Fruit fly (Drosophila melanogaster) whole organism: Measurements from ENCODE around the gene CG31808.

Experiments
- CG8478 ChIP-seq: fragments of >200 bp; optimal IDR thresholded peaks from 2 replicates; lab custom pipeline; 2018; ENCODE audit warnings: inconsistent platforms
- Dll ChIP-seq: fragments of >200 bp; optimal IDR thresholded peaks from 2 replicates; lab custom pipeline; 2017
- EcR ChIP-seq, 2 experiments: fragments of >200 bp; optimal IDR thresholded peaks; 2 replicates each; lab custom pipeline; 2017; ENCODE audit warnings: missing biosample characterization in 2 of 2, missing genetic modification characterization in 2 of 2, missing genetic modification reagents in 2 of 2
- pan ChIP-seq: fragments of >200 bp; optimal IDR thresholded peaks from 2 replicates; lab custom pipeline; 2017
- psq ChIP-seq: fragments of >200 bp; optimal IDR thresholded peaks from 2 replicates; lab custom pipeline; 2017
- usp ChIP-seq: fragments of >200 bp; optimal IDR thresholded peaks from 2 replicates; lab custom pipeline; 2017; ENCODE audit warnings: missing biosample characterization, missing genetic modification characterization, mixed read lengths

CG31808 gene

DNA sequence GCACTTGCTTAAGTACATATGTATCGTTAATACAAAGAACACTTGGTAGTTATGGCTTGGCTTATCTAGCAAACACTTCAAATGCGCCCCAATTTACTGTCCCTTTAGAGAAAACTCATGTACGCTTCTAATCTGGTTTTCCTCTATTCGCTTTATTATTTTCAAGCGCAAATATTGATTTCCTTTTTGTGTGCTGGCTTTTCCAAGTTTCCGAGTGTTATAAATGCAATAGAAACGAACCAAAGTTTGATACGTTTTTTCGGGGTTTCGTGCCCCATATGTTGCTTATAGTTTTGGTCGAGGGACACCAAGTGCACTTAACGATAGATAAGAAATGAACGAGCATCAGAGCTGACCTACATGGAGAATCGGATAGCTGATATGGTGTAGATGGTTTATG, 2.1 kb downstream of the CG31808 start:
- TF ChIP-seq EcR (GFP tag; optimal IDR thresholded peaks at IDR 0.05; lab: Kevin White, UChicago) (no peak), pan (no peak), usp (no peak), psq (no peak), CG8478 (lab: Kevin White, UChicago) (no peak), Dll (lab: Kevin White, UChicago) (no peak)

DNA sequence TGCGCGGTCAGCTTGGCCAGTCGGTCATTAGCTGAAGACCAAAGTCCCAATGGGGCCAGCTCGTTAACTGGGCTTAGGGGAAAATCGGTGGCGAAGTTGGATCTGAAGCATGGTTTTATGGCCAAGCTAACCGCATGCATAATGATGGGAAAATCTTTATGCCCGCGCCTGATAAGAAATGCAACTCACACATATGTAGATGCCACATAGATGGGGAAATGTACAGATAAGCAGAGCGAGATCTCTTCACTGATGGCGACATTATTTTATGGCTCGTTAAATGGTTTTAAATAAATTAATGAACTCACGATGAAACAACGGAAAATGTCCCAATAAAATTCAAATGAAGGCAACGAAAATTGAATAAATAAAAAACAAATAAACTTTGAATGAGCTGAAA, 4.1 kb downstream of the CG31808 start:
- TF ChIP-seq usp (no peak), CG8478 (lab: Kevin White, UChicago) (no peak), EcR (GFP tag; optimal IDR thresholded peaks at IDR 0.05; lab: Kevin White, UChicago) (no peak), psq (no peak), Dll (lab: Kevin White, UChicago) (no peak), pan (no peak)

DNA sequence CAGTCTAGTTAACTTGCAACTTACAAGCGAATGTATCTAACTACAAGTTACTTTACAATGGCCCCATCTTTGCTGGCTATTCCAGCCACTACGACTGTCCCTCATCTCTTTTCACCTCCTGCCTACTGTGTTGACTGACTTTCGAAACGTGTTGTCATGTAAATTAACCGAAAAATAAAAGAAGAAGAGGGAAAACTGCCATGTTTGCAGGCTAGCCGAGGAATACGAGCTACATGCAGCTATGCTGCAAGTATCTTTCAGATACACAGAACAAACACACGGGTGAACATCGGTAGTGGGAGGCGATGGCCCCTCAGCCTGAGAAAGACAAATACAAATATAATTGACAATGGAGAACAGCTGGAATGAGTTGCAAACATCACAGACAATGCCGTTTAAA, 5.3 kb downstream of the CG31808 start:
- no peak for TF ChIP-seq Dll (lab: Kevin White, UChicago)
- no peak for TF ChIP-seq pan
- TF ChIP-seq CG8478 (lab: Kevin White, UChicago), result no peak
- TF ChIP-seq usp, result no peak
- no peak for TF ChIP-seq psq
- TF ChIP-seq EcR (GFP tag; optimal IDR thresholded peaks at IDR 0.05; lab: Kevin White, UChicago), result no peak

DNA sequence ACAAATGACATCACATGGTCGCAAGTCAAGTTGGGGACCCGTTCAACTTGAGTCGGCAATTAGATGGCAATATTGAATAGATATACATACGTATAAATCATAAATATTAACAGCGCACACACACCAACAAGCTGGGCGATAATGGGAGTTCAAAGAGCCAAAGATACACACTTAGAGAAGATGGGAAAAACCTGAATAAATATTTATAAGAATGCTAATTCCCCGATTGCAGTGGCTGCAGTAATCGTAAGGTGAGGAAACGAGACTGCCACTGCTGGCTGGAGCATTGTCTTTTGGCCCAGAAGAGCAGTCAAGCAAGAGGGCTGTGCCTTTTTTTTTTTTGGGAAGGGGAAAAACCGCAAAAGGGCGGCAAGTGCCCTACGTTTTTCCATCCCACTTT, 5.8 kb downstream of the CG31808 start:
- TF ChIP-seq usp (no peak), pan (no peak), psq (no peak), EcR (GFP tag; optimal IDR thresholded peaks at IDR 0.05; lab: Kevin White, UChicago) (no peak), Dll (lab: Kevin White, UChicago) (no peak), CG8478 (lab: Kevin White, UChicago) (no peak)

DNA sequence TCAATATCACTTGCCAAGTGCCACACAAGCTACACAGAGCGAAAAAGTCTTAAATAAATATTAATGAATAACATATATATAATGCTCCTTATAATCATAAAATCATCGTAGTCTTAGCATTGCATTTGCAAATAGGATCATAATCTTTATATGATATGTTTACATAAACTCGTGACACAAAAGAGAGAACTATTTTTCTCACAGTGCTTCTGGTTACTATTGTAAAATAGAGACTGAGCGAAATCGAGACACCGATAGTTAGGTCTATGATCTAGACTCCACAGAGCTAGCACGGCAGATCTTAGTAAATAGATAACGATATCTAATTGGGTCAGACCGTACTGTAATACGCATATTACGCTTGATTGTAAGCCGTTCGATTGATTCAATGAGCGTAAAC, 6.3 kb downstream of the CG31808 start:
- TF ChIP-seq CG8478 (lab: Kevin White, UChicago) (no peak), usp (no peak), EcR (GFP tag; optimal IDR thresholded peaks at IDR 0.05; lab: Kevin White, UChicago) (no peak), Dll (lab: Kevin White, UChicago) (no peak), pan (no peak), psq (no peak)

DNA sequence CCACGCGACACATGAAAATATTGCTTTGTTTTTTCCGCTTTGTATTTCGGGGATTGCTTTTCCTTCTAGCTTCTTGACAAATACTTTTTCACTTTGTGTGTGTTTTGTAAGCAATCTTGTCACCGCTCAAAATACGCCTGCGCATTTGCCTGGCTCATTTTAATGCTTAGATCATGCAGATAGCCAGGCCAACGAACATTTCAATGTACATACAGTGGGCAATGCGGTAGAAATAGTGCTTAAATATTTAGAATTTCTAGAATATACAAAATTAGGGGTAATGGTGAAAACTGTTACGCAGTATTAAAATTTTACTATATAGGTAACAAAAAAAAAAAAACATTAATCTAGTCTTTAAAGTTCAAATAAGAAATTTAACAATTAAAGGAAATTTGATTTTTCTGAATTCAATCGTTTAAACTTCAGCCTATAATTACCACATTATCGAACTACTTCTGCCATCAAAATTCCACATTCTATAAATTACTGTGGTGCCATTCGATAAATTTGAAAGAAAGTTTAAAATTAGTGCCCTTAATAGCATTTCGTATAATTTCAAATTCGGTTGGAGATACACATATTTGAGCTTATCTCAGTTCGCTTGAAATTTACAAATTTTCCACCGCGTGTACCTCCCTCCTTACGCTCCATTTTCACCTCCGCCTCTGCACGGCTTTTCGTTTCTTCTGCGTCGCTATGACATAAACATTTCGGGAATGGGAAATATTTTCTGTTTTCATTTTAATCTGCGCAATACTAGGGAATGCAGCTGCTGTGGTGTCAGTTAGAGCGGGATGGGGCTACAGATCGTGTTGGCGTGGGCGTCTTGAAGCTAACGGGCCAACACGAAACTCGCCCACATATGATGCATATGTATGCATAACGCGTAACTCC, 8.9 kb downstream of the CG31808 start:
- no peak for TF ChIP-seq usp
- TF ChIP-seq pan, result no peak
- no peak for TF ChIP-seq psq
- TF ChIP-seq EcR (GFP tag; optimal IDR thresholded peaks at IDR 0.05; lab: Kevin White, UChicago), result no peak
- TF ChIP-seq CG8478 (lab: Kevin White, UChicago), result no peak
- no peak for TF ChIP-seq Dll (lab: Kevin White, UChicago)

DNA sequence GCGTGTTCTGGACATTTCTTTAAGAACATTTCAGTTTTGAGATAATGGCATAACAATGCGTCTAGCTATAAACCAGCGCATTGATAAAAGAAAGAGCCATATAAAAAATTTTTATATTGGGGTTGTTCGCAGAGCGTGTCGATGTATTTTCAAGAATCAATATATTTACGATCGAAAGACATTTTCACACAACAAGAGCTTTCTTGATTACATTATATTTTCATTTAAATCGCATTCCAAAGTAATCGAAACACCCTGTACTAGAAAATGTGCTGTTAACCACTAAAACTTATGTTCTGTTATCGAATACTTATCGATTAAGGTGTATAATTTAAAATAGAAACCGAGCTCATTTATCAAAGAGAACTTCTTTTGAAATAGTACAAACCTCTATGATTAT, 12.2 kb downstream of the CG31808 start:
- no peak for TF ChIP-seq EcR (GFP tag; optimal IDR thresholded peaks at IDR 0.05; lab: Kevin White, UChicago)
- TF ChIP-seq psq, result no peak
- TF ChIP-seq usp, result no peak
- TF ChIP-seq Dll (lab: Kevin White, UChicago), result no peak
- no peak for TF ChIP-seq pan
- no peak for TF ChIP-seq CG8478 (lab: Kevin White, UChicago)

DNA sequence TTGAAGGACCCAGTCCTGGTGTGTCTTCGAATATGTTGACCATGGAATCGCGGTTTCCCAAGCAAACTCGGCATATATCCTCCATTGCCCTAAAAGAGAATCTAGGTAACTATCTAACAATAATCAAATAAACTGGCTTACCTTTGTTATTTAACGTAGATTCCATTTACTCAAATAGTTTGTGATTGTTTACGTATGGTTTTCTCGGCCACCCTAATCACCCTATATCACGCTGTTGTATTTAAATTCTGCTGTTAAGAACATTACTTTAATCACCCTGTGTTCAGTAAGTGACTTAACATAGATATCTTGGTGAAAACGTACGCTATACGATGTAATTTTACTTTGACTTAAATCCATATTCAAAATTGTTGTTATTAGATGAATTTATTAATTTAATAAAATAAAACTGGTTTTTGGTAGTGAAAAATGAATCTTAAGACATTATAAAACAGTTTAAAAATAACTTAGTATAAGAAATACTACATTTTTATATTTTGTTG, 12.9 kb downstream of the CG31808 start:
- TF ChIP-seq CG8478 (lab: Kevin White, UChicago) (no peak), pan (no peak), usp (no peak), psq (no peak), EcR (GFP tag; optimal IDR thresholded peaks at IDR 0.05; lab: Kevin White, UChicago) (no peak), Dll (lab: Kevin White, UChicago) (no peak)

DNA sequence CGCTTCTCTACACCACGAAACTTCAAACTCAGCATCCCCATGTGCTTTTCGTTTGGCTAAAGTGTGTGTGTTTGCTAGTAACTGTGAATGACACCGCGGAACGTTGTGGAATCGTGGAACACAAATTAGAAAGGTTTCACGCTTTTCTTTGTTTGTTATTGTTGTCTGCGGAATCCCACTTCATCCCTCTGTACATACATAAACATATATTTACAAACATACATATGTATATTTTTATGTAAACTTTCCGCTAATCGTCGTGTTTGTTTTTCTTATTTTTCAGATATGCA, 25.4 kb downstream of the CG31808 start:
- TF ChIP-seq CG8478 (lab: Kevin White, UChicago) (no peak), pan (no peak), EcR (GFP tag; optimal IDR thresholded peaks at IDR 0.05; lab: Kevin White, UChicago) (no peak), Dll (lab: Kevin White, UChicago) (no peak), psq (no peak), usp (no peak)

DNA sequence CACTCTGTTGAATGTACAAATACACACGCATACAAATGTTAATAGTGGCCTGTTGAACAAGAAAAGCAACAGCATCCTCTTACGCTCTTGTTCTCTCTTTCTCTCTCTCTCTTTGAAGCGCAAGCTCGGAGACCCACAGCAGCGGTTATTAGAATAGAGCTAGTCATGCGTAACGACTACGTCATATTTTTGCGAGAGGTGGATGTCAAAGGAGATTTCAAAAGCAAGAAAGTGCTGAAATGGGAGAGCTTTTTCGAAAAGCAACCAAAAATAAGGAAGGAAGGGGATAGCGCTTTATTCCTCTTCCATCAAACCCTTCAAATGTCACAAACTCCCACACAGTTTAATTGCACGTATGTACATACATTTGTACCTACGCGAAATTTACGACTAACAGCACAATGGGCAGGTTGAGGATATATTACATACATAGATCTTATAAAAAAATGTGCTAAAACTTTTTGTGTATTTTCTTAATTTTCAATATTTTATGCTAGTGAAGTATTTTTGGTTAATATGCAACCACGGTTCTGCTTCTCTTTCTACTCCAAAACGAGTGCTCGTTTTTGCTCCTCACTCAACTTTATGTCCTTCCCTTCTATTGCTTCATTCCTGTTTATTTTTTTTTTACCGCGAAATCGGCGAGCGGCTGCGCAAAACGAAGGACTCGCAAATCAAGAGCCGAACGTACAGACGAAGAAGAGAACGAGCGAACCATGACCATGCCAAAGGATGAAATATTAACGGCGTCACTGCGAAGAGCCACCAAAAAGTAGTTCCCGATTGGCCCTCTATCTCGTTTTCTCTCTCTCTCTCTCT, 26.0 kb downstream of the CG31808 start:
- TF ChIP-seq EcR (GFP tag; optimal IDR thresholded peaks at IDR 0.05; lab: Kevin White, UChicago), result no peak
- no peak for TF ChIP-seq CG8478 (lab: Kevin White, UChicago)
- no peak for TF ChIP-seq pan
- TF ChIP-seq usp, result no peak
- TF ChIP-seq Dll (lab: Kevin White, UChicago), result no peak
- TF ChIP-seq psq, result no peak

DNA sequence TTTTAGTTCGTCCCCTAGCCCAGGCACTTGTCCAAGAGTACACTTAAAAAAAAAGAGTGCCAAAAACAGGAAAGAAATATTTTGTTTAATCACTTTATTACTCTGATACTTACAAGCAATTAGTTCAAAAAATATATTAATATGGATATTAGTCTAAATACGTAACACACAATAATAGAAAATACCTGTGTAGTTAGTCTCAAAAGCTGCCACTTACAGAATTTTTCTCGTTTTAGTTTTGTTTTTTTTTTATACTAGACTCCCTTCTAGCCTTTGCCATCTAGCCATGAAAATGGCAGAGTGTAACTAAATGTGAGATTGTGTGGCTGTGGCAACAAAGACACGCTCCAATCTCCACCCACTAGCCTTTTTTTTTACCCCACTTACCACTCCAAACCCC, 28.1 kb downstream of the CG31808 start:
- TF ChIP-seq usp (no peak), EcR (GFP tag; optimal IDR thresholded peaks at IDR 0.05; lab: Kevin White, UChicago) (no peak), psq (no peak), CG8478 (lab: Kevin White, UChicago) (no peak), pan (no peak), Dll (lab: Kevin White, UChicago) (no peak)

DNA sequence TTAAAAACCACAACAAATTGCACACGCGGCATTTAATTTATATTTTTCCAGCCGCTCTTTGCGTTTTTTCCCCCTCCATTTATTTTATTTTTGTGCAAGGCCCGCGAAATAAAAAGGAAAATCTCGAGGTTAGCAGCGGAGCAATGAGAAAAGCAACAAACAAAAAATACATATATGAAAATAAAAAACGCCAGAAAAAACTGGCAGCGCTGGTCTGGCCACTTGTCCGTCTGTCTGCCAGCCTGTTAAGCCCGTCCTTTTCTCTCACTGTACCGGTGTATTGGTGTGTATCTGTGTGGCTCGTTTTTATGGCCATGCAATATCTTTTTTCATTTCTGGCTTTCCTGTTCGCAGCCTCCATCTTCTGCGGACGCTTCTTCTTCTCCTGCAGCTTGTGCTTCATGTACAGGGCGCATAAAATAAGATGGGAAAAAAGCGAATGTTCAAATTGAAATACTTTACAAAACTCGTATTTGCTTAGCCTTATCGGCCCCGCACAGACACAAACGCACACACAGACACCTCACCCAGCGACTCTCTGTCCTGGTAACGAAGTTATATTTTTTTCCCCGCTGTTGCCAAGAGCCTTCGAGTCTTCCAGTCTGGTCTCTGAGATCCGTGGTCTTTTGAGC, 29.5 kb downstream of the CG31808 start:
- no peak for TF ChIP-seq CG8478 (lab: Kevin White, UChicago)
- TF ChIP-seq pan, result no peak
- no peak for TF ChIP-seq usp
- no peak for TF ChIP-seq Dll (lab: Kevin White, UChicago)
- TF ChIP-seq psq, result no peak
- TF ChIP-seq EcR (GFP tag; optimal IDR thresholded peaks at IDR 0.05; lab: Kevin White, UChicago), result no peak
